Comparison of ENCODE assay signal across 1 fruit fly cellular context in genomic region chrX:20654954-20655391, dm6.
A peak's percentile ranks its signal among the peaks of the same experiment; 100 is the strongest.
TF ChIP-seq lines count a peak whose summit lies in the region.

No protein-coding gene starts in this region.

TF ChIP-seq in whole organism, embryonic, 481 proteins besides CTCF, POLR2A, EP300 and RAD21 (continued from another document):
- TF ChIP-seq insv (GFP tag; optimal IDR thresholded peaks at IDR 0.05; lab: Kevin White, UChicago) (no peak), CG7357 (GFP tag; IDR thresholded peaks at IDR 0.05; lab: Robert Waterston, UW) (peak; percentile 72; the same call in 2 of the 3 replicates), CG17361 (GFP tag; IDR thresholded peaks at IDR 0.05; lab: Robert Waterston, UW) (peak; percentile 74), jing (GFP tag; optimal IDR thresholded peaks at IDR 0.05; lab: Kevin White, UChicago) (peak; percentile 64), CG17612 (GFP tag; IDR thresholded peaks at IDR 0.05; lab: Robert Waterston, UW) (0 out of 2 replicates have a peak, but pooled peaks have one; percentile 14), Atf6 (GFP tag; IDR thresholded peaks at IDR 0.05; lab: Robert Waterston, UW) (peak; percentile 57; the same call in 1 of the 2 replicates), pita (GFP tag; optimal IDR thresholded peaks at IDR 0.05; lab: Kevin White, UChicago) (no peak), gsb (GFP tag; IDR thresholded peaks at IDR 0.05; lab: Robert Waterston, UW) (0 out of 2 replicates have a peak, but pooled peaks have one; percentile 26), toy (GFP tag; IDR thresholded peaks at IDR 0.05; lab: Robert Waterston, UW) (no peak), CG14710 (tag; optimal IDR thresholded peaks at IDR 0.05; lab: Kevin White, UChicago) (peak; percentile 75), CG17328 (GFP tag; IDR thresholded peaks at IDR 0.05; lab: Robert Waterston, UW) (peak; percentile 81), CG14441 (GFP tag; IDR thresholded peaks at IDR 0.05; lab: Robert Waterston, UW) (peak; percentile 87), scrt (GFP tag; optimal IDR thresholded peaks at IDR 0.05; lab: Kevin White, UChicago) (peak; percentile 4), Asciz (GFP tag; optimal IDR thresholded peaks at IDR 0.05; lab: Kevin White, UChicago) (peak; percentile 81), CG4424 (GFP tag; optimal IDR thresholded peaks at IDR 0.05; lab: Kevin White, UChicago) (peak; percentile 78), CG14860 (GFP tag; IDR thresholded peaks at IDR 0.05; lab: Robert Waterston, UW; ENCODE audit: partially characterized antibody) (no peak), H15 (GFP tag; IDR thresholded peaks at IDR 0.05; lab: Robert Waterston, UW) (peak; percentile 84), lab (GFP tag; optimal IDR thresholded peaks at IDR 0.05; lab: Kevin White, UChicago) (peak; percentile 76), Nf-YA (GFP tag; IDR thresholded peaks at IDR 0.05; lab: Robert Waterston, UW) (peak; percentile 74), CG6813 (GFP tag; optimal IDR thresholded peaks at IDR 0.05; lab: Kevin White, UChicago) (peak; percentile 84), luna (GFP tag; optimal IDR thresholded peaks at IDR 0.05; lab: Kevin White, UChicago) (no peak), CG2202 (tag; optimal IDR thresholded peaks at IDR 0.05; lab: Kevin White, UChicago) (peak; percentile 83), CG6272 (GFP tag; IDR thresholded peaks at IDR 0.05; lab: Robert Waterston, UW) (peak; percentile 70), Gsc (GFP tag; IDR thresholded peaks at IDR 0.05; lab: Robert Waterston, UW) (peak; percentile 77), eve (GFP tag; optimal IDR thresholded peaks at IDR 0.05; lab: Kevin White, UChicago) (peak; percentile 23 to 46), fd102C (GFP tag; optimal IDR thresholded peaks at IDR 0.05; lab: Kevin White, UChicago) (peak; percentile 83), CG32772 (GFP tag; IDR thresholded peaks at IDR 0.05; lab: Robert Waterston, UW) (peak; percentile 86), MTF-1 (GFP tag; optimal IDR thresholded peaks at IDR 0.05; lab: Kevin White, UChicago; ENCODE audit: borderline replicate concordance) (peak; percentile 57), chn (GFP tag; optimal IDR thresholded peaks at IDR 0.05; lab: Kevin White, UChicago) (peak; percentile 77), disco-r (GFP tag; optimal IDR thresholded peaks at IDR 0.05; lab: Kevin White, UChicago) (peak; percentile 53), ems (GFP tag; optimal IDR thresholded peaks at IDR 0.05; lab: Kevin White, UChicago) (peak; percentile 66), wek (GFP tag; optimal IDR thresholded peaks at IDR 0.05; lab: Kevin White, UChicago) (peak; percentile 55), hb (GFP tag; IDR thresholded peaks at IDR 0.05; lab: Robert Waterston, UW; ENCODE audit: partially characterized antibody) (no peak), CG32532 (GFP tag; IDR thresholded peaks at IDR 0.05; lab: Robert Waterston, UW) (peak; percentile 61)
